Worm (Caenorhabditis elegans) whole organism, L4 larva: Measurements from ENCODE around the gene C16C4.17.

Experiments used
- D1046.2 ChIP-seq: fragments of 200-800 bp; sonication (Bioruptor generic); IDR thresholded peaks from 2 replicates; pipeline ENCODE4 v1.3.6; 2022; ENCODE audit warnings: missing genetic modification characterization, missing compliant biosample characterization
- F26F4.8 ChIP-seq: fragments of 200-800 bp; sonication (Bioruptor generic); conservative IDR thresholded peaks from 2 replicates; pipeline ENCODE4 v1.3.6; 2022; ENCODE audit warnings: missing genetic modification characterization, missing compliant biosample characterization
- F44E2.7 ChIP-seq: fragments of 200-800 bp; sonication (Bioruptor generic); IDR thresholded peaks from 2 replicates; pipeline ENCODE4 v2.1.2; 2022; ENCODE audit warnings: missing genetic modification characterization, missing compliant biosample characterization
- F49E8.2 ChIP-seq: sonication (generic microtip); optimal IDR thresholded peaks from 2 replicates; lab custom pipeline; 2016; ENCODE audit warnings: missing compliant biosample characterization, mild to moderate bottlenecking, missing genetic modification characterization, borderline replicate concordance
- R02D3.7 ChIP-seq: fragments of 150-350 bp; sonication (generic microtip); optimal IDR thresholded peaks from 3 replicates; lab custom pipeline; 2014; ENCODE audit warnings: missing biosample characterization, missing genetic modification characterization
- T20F7.1 ChIP-seq: fragments of 200-800 bp; sonication (Bioruptor generic); optimal IDR thresholded peaks from 2 replicates; lab custom pipeline; 2018; ENCODE audit warnings: mild to moderate bottlenecking, missing genetic modification characterization, missing compliant biosample characterization
- Y105C5A.15 ChIP-seq: fragments of 200-800 bp; sonication (Bioruptor generic); IDR thresholded peaks from 2 replicates; pipeline ENCODE4 v1.3.6; 2022; ENCODE audit warnings: missing genetic modification characterization, missing compliant biosample characterization
- ama-1 ChIP-seq: fragments of 150-350 bp; optimal IDR thresholded peaks from 2 replicates; lab custom pipeline; 2014; ENCODE audit warnings: inconsistent platforms, mixed read lengths
- ceh-20 ChIP-seq: fragments of 200-800 bp; sonication (Bioruptor generic); IDR thresholded peaks from 2 replicates; pipeline ENCODE4 v1.3.6; 2022; ENCODE audit warnings: missing genetic modification reagents, missing genetic modification characterization, missing compliant biosample characterization
- ceh-28 ChIP-seq: fragments of 150-350 bp; optimal IDR thresholded peaks from 2 replicates; lab custom pipeline; 2014; ENCODE audit warnings: missing biosample characterization, missing genetic modification reagents, missing genetic modification characterization
- ceh-44 ChIP-seq: fragments of 200-800 bp; sonication (Bioruptor generic); IDR thresholded peaks from 2 replicates; pipeline ENCODE4 v1.3.6; 2022; ENCODE audit warnings: missing genetic modification reagents, missing genetic modification characterization, missing compliant biosample characterization
- ceh-82 ChIP-seq: sonication (generic microtip); optimal IDR thresholded peaks from 2 replicates; lab custom pipeline; 2017; ENCODE audit warnings: missing biosample characterization, missing genetic modification characterization
- cey-2 ChIP-seq: sonication (generic microtip); optimal IDR thresholded peaks from 3 replicates; lab custom pipeline; 2017; ENCODE audit warnings: missing genetic modification characterization, mild to moderate bottlenecking, missing compliant biosample characterization, antibody characterized with exemption, borderline replicate concordance; ENCODE audit not compliant: insufficient read depth
- daf-12 ChIP-seq: fragments of 150-350 bp; optimal IDR thresholded peaks from 2 replicates; lab custom pipeline; 2014; ENCODE audit warnings: missing biosample characterization, missing genetic modification reagents, missing genetic modification characterization
- duxl-1 ChIP-seq: sonication (generic microtip); optimal IDR thresholded peaks from 2 replicates; lab custom pipeline; 2016; ENCODE audit warnings: mild to moderate bottlenecking, missing genetic modification characterization, moderate library complexity, missing compliant biosample characterization; ENCODE audit not compliant: poor library complexity
- egl-27 ChIP-seq: sonication (generic microtip); optimal IDR thresholded peaks from 3 replicates; lab custom pipeline; 2017; ENCODE audit warnings: missing biosample characterization, missing genetic modification reagents, missing genetic modification characterization
- egl-43 ChIP-seq: fragments of 200-800 bp; sonication (Bioruptor generic); IDR thresholded peaks from 2 replicates; pipeline ENCODE4 v1.3.6; 2022; ENCODE audit warnings: missing genetic modification reagents, missing genetic modification characterization, missing compliant biosample characterization
- fkh-10 ChIP-seq: fragments of 150-350 bp; optimal IDR thresholded peaks from 2 replicates; lab custom pipeline; 2014; ENCODE audit warnings: missing biosample characterization, missing genetic modification reagents, missing genetic modification characterization
- fos-1 ChIP-seq: fragments of 150-350 bp; optimal IDR thresholded peaks from 2 replicates; lab custom pipeline; 2014; ENCODE audit warnings: missing biosample characterization, missing genetic modification characterization
- hlh-11 ChIP-seq: fragments of 200-800 bp; sonication (Bioruptor generic); optimal IDR thresholded peaks from 2 replicates; lab custom pipeline; 2018; ENCODE audit warnings: mild to moderate bottlenecking, missing genetic modification characterization, missing compliant biosample characterization
- hlh-30 ChIP-seq: sonication (generic microtip); optimal IDR thresholded peaks from 2 replicates; lab custom pipeline; 2017; ENCODE audit warnings: antibody characterized with exemption, mild to moderate bottlenecking, missing genetic modification characterization, missing compliant biosample characterization; ENCODE audit not compliant: insufficient read depth
- lim-7 ChIP-seq: fragments of 200-800 bp; sonication (Bioruptor generic); IDR thresholded peaks from 2 replicates; pipeline ENCODE4 v1.3.6; 2022; ENCODE audit warnings: missing genetic modification characterization, missing compliant biosample characterization
- lin-1 ChIP-seq: fragments of 200-800 bp; sonication (Bioruptor generic); IDR thresholded peaks from 2 replicates; pipeline ENCODE4 v1.3.6; 2022; ENCODE audit warnings: missing genetic modification reagents, missing genetic modification characterization, missing compliant biosample characterization
- lin-13 ChIP-seq: fragments of 150-350 bp; optimal IDR thresholded peaks from 2 replicates; lab custom pipeline; 2014; ENCODE audit warnings: missing biosample characterization, missing genetic modification reagents, missing genetic modification characterization
- lin-29 ChIP-seq: fragments of 200-800 bp; sonication (Bioruptor generic); IDR thresholded peaks from 2 replicates; pipeline ENCODE4 v1.3.6; 2022; ENCODE audit warnings: missing genetic modification reagents, missing genetic modification characterization, missing compliant biosample characterization
- lir-3 ChIP-seq: sonication (generic microtip); optimal IDR thresholded peaks from 2 replicates; lab custom pipeline; 2016; ENCODE audit warnings: mild to moderate bottlenecking, missing genetic modification characterization, missing compliant biosample characterization
- madf-9 ChIP-seq: fragments of 200-800 bp; sonication (Bioruptor generic); conservative IDR thresholded peaks from 2 replicates; pipeline ENCODE4 v1.3.6; 2022; ENCODE audit warnings: missing genetic modification reagents, missing genetic modification characterization, missing compliant biosample characterization
- mdt-29 ChIP-seq: fragments of 200-800 bp; sonication (Bioruptor generic); IDR thresholded peaks from 2 replicates; pipeline ENCODE4 v1.3.6; 2022; ENCODE audit warnings: missing genetic modification reagents, missing genetic modification characterization, missing compliant biosample characterization
- mxl-2 ChIP-seq: fragments of 200-800 bp; sonication (Bioruptor generic); conservative IDR thresholded peaks from 2 replicates; pipeline ENCODE4 v1.3.6; 2022; ENCODE audit warnings: missing genetic modification reagents, missing genetic modification characterization, missing compliant biosample characterization
- nhr-102 ChIP-seq: sonication (generic microtip); optimal IDR thresholded peaks from 2 replicates; lab custom pipeline; 2016; ENCODE audit warnings: mild to moderate bottlenecking, missing genetic modification characterization, moderate library complexity, missing compliant biosample characterization
- nhr-11 ChIP-seq: fragments of 150-350 bp; optimal IDR thresholded peaks from 2 replicates; lab custom pipeline; 2014; ENCODE audit warnings: missing biosample characterization, missing genetic modification characterization
- nhr-77 ChIP-seq: fragments of 150-350 bp; optimal IDR thresholded peaks from 2 replicates; lab custom pipeline; 2014; ENCODE audit warnings: missing biosample characterization, missing genetic modification characterization
- pqm-1 ChIP-seq: sonication (generic microtip); optimal IDR thresholded peaks from 2 replicates; lab custom pipeline; 2017; ENCODE audit warnings: missing biosample characterization, missing genetic modification characterization
- saeg-2 ChIP-seq: fragments of 200-800 bp; sonication (Bioruptor generic); IDR thresholded peaks from 2 replicates; pipeline ENCODE4 v1.3.6; 2022; ENCODE audit warnings: missing genetic modification reagents, missing genetic modification characterization, missing compliant biosample characterization
- set-16 ChIP-seq: fragments of 200-800 bp; sonication (Bioruptor generic); IDR thresholded peaks from 2 replicates; pipeline ENCODE4 v1.3.6; 2022; ENCODE audit warnings: missing genetic modification reagents, missing genetic modification characterization, missing compliant biosample characterization
- skn-1 ChIP-seq: fragments of 150-350 bp; optimal IDR thresholded peaks from 2 replicates; lab custom pipeline; 2014; ENCODE audit warnings: missing biosample characterization, missing genetic modification characterization
- snpc-1.2 ChIP-seq: fragments of 200-800 bp; sonication (Bioruptor generic); IDR thresholded peaks from 2 replicates; pipeline ENCODE4 v1.3.6; 2022; ENCODE audit warnings: missing genetic modification reagents, missing genetic modification characterization, missing compliant biosample characterization
- tag-97 ChIP-seq: fragments of 200-800 bp; sonication (Bioruptor generic); IDR thresholded peaks from 2 replicates; pipeline ENCODE4 v1.3.6; 2022; ENCODE audit warnings: missing genetic modification characterization, missing compliant biosample characterization
- unc-130 ChIP-seq: sonication (generic microtip); optimal IDR thresholded peaks from 2 replicates; lab custom pipeline; 2016; ENCODE audit warnings: missing genetic modification reagents, missing genetic modification characterization, missing compliant biosample characterization
- unc-62 ChIP-seq, 3 experiments: fragments of 150-350 bp in 1 of 3; sonication (generic microtip); optimal IDR thresholded peaks in 2 of 3; peaks in 1 of 3; 1 replicate in 1 of 3; 2 replicates in 2 of 3; lab custom pipeline; 2014 to 2017; ENCODE audit warnings: missing biosample characterization in 3 of 3, missing genetic modification characterization in 3 of 3, missing genetic modification reagents in 3 of 3, missing genotype in 1 of 3
- zfp-3 ChIP-seq: fragments of 200-800 bp; sonication (Bioruptor generic); conservative IDR thresholded peaks from 2 replicates; pipeline ENCODE4 v1.3.6; 2022; ENCODE audit warnings: missing genetic modification reagents, missing genetic modification characterization, missing compliant biosample characterization
- ztf-7 ChIP-seq: fragments of 150-350 bp; optimal IDR thresholded peaks from 2 replicates; lab custom pipeline; 2014; ENCODE audit warnings: missing biosample characterization, missing genetic modification characterization

The C16C4.17 gene

DNA sequence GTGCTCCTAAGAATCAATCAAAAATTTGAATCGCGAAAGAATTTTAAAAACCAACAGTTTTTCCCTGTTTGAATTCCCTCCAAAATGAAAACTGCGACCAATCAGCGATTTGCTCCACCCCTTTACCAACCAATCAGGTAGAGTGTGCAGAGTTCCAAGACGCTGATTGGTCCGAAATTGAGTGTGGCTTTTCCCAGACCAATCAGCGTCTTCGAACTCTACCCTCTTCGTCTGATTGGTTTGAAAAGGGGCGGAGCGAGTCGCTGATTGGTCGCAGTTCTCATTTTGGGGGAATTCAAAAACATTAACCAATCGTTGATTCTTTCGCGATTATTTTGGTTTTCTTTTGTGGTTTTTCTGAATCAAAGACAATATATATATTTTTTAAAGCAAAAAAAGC lies 19.8 kb upstream of the C16C4.17 start:
- TF ChIP-seq ceh-44 (GFP tag; lab: Robert Waterston, UW), result no peak
- TF ChIP-seq fos-1, result no peak
- TF ChIP-seq T20F7.1 (GFP tag; lab: Kevin White, UChicago), result no peak
- no peak for TF ChIP-seq egl-43 (GFP tag; lab: Robert Waterston, UW)
- TF ChIP-seq saeg-2 (GFP tag; lab: Robert Waterston, UW), result no peak
- TF ChIP-seq tag-97 (GFP tag; lab: Robert Waterston, UW), result no peak
- TF ChIP-seq cey-2 (tag; lab: Kevin White, UChicago), result no peak
- TF ChIP-seq duxl-1 (tag; lab: Kevin White, UChicago), result no peak

ce11 chrII:1848109-1848508 lies 16.3 kb upstream of the C16C4.17 start, which contains the start of gene fbxb-97:
Gene fbxb-97, minus strand, starts transcription at chrII:1848161.
- TF ChIP-seq duxl-1 (tag; lab: Kevin White, UChicago), result peak; percentile 91
- 0 out of 2 replicates have a peak, but pooled peaks have one; percentile 51 for TF ChIP-seq egl-43 (GFP tag; lab: Robert Waterston, UW)
- no peak for TF ChIP-seq ceh-82 (tag; lab: Kevin White, UChicago)
- peak in 1 of 2 experiments; percentile 10 for TF ChIP-seq unc-62 (GFP tag; optimal IDR thresholded peaks at IDR 0.05 in 1 of 2; lab: Kevin White, UChicago)
- TF ChIP-seq unc-62 (tag; optimal IDR thresholded peaks at IDR 0.05; lab: Kevin White, UChicago), result no peak
- TF ChIP-seq, all 104 proteins: peak for 3

DNA sequence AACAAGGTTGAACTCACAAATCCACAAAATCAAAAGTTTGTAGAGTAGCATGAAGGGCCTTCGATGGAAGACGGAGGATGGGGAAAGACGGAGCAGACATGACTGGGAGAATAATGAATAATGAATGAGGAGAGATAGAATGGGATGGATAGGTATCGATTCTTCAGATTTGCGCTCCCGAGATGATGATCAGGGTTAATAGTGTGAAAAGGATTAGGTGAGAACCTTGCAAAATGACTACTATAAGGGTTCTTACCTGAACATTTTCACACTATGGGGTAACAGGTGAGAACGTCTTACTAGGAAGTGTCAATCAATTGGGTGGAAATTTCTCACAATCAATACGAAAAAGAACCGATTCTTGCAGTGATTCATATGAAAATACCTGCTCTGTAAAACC lies 14.1 kb upstream of the C16C4.17 start, which contains the start of gene fbxb-96:
Gene fbxb-96 (minus strand): TSS at position 101 of the 400 bp plus-strand sequence.
- TF ChIP-seq pqm-1 (tag; lab: Kevin White, UChicago) (no peak), fos-1 (no peak), snpc-1.2 (no peak), madf-9 (GFP tag; lab: Robert Waterston, UW) (no peak), lin-1 (GFP tag; lab: Robert Waterston, UW) (no peak), tag-97 (GFP tag; lab: Robert Waterston, UW) (no peak), egl-27 (tag; lab: Kevin White, UChicago) (no peak), cey-2 (tag; lab: Kevin White, UChicago) (no peak), ama-1 (lab: Kevin White, UChicago) (no peak), lir-3 (tag; lab: Kevin White, UChicago) (no peak), D1046.2 (GFP tag; lab: Robert Waterston, UW) (no peak), mxl-2 (GFP tag; lab: Robert Waterston, UW) (no peak), F44E2.7 (no peak), duxl-1 (tag; lab: Kevin White, UChicago) (no peak), ceh-82 (tag; lab: Kevin White, UChicago) (no peak), nhr-102 (tag; lab: Kevin White, UChicago) (no peak), lim-7 (GFP tag; lab: Robert Waterston, UW) (no peak), skn-1 (tag; lab: Kevin White, UChicago) (no peak)

ce11 chrII:1850840-1851294 lies 13.5 kb upstream of the C16C4.17 start, which contains the start of gene C52E2.3:
Gene C52E2.3, plus strand, starts transcription at chrII:1851244.
- TF ChIP-seq hlh-11 (tag; lab: Kevin White, UChicago) (peak; percentile 6), mxl-2 (GFP tag; lab: Robert Waterston, UW) (no peak)

ce11 chrII:1851716-1852115 lies 12.7 kb upstream of the C16C4.17 start:
- TF ChIP-seq Y105C5A.15 (GFP tag; lab: Robert Waterston, UW), result no peak
- TF ChIP-seq F26F4.8 (GFP tag; lab: Robert Waterston, UW), result no peak
- TF ChIP-seq nhr-77 (tag; lab: Kevin White, UChicago), result peak; percentile 94
- no peak for TF ChIP-seq zfp-3 (GFP tag; lab: Robert Waterston, UW)
- no peak for TF ChIP-seq ceh-20 (GFP tag; lab: Robert Waterston, UW)
- no peak for TF ChIP-seq fos-1
- no peak for TF ChIP-seq ceh-28
- no peak for TF ChIP-seq set-16
- peak; percentile 92 for TF ChIP-seq hlh-11 (tag; lab: Kevin White, UChicago)
- TF ChIP-seq hlh-30 (tag; lab: Kevin White, UChicago), result peak; percentile 2
- TF ChIP-seq daf-12 (tag; lab: Kevin White, UChicago), result no peak
- no peak for TF ChIP-seq lin-13 (GFP tag; lab: Kevin White, UChicago)
- TF ChIP-seq unc-130 (GFP tag; lab: Kevin White, UChicago), result no peak
- TF ChIP-seq fkh-10 (GFP tag; lab: Kevin White, UChicago), result no peak
- no peak for TF ChIP-seq ztf-7 (tag; lab: Kevin White, UChicago)
- TF ChIP-seq R02D3.7 (tag; lab: Kevin White, UChicago), result no peak
- TF ChIP-seq lin-29, result no peak
- TF ChIP-seq F49E8.2 (tag; lab: Kevin White, UChicago), result no peak
- no peak for TF ChIP-seq nhr-11 (tag; lab: Kevin White, UChicago)
- no peak for TF ChIP-seq mdt-29 (GFP tag; lab: Robert Waterston, UW)
